Fruit fly (Drosophila melanogaster): ENCODE results near the gene CG13295.

Gene CG13295

DNA sequence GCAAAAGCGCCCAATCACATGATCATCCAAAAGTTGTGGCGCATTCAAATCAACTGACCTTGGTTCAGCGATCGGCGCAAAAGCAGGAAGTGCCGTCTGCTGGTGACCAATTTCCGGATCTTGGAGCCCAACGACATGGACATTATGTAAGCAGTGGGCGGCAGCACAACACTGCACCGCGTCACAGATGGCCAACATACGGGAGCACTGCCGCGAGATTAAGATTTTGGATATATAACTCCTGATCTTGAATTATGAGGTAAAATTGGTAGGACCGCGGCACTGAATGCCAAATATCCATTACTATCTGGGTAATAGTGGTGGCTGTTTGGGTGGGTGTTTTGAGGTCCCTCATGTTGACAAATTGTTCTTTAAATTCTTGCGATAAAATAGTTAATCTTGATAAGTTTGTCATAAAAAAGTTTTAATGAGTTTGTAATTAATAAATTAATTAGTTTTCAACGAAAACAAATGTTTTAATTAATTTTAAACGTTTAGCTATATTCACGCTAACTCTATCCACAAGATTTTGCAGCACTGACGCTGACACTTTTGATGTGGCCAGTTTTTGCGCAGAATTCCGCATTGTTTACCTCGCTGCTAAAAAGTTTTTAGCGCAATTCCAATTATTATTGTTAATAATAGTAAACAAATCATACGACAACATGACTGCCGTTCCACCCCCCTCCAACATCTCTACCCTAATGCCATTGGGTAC, at the start of gene CG13295, which contains the start of gene CG6610 (continued):
- TF ChIP-seq HLH54F (GFP tag; optimal IDR thresholded peaks at IDR 0.05), result peak; percentile 31
- no peak for TF ChIP-seq CG2199 (GFP tag; IDR thresholded peaks at IDR 0.05)
- no peak for TF ChIP-seq cad (GFP tag; optimal IDR thresholded peaks at IDR 0.05)
- peak; percentile 52 for TF ChIP-seq PHDP (tag; optimal IDR thresholded peaks at IDR 0.05)
- no peak for TF ChIP-seq Hr39 (optimal IDR thresholded peaks at IDR 0.05)
- TF ChIP-seq CTCF (GFP tag; optimal IDR thresholded peaks at IDR 0.05), result no peak
- no peak for TF ChIP-seq Elba2 (GFP tag; optimal IDR thresholded peaks at IDR 0.05)
- no peak for TF ChIP-seq CG12104 (GFP tag; optimal IDR thresholded peaks at IDR 0.05)
- no peak for TF ChIP-seq Optix (GFP tag; IDR thresholded peaks at IDR 0.05)
- no peak for TF ChIP-seq CG31224 (GFP tag; IDR thresholded peaks at IDR 0.05)
- peak; percentile 58; the same call in 1 of the 2 replicates for TF ChIP-seq lmd (GFP tag; IDR thresholded peaks at IDR 0.05)
- TF ChIP-seq NfI (GFP tag; optimal IDR thresholded peaks at IDR 0.05), result peak; percentile 61
- TF ChIP-seq pfk (GFP tag; optimal IDR thresholded peaks at IDR 0.05), result no peak
- peak; percentile 66 for TF ChIP-seq Fer3 (tag; optimal IDR thresholded peaks at IDR 0.05)
- TF ChIP-seq NFAT (GFP tag; IDR thresholded peaks at IDR 0.05), result 0 out of 2 replicates have a peak, but pooled peaks have one; percentile 5
- peak; percentile 41 for TF ChIP-seq D19B (GFP tag; optimal IDR thresholded peaks at IDR 0.05)
- TF ChIP-seq crol (GFP tag; IDR thresholded peaks at IDR 0.05), result no peak
- TF ChIP-seq stc (GFP tag; IDR thresholded peaks at IDR 0.05), result no peak
- TF ChIP-seq Sry-δ (GFP tag; optimal IDR thresholded peaks at IDR 0.05), result peak; percentile 22
- no peak for TF ChIP-seq run (tag; optimal IDR thresholded peaks at IDR 0.05)
- TF ChIP-seq Lpt (GFP tag; optimal IDR thresholded peaks at IDR 0.05), result no peak
- TF ChIP-seq Mrtf (GFP tag; IDR thresholded peaks at IDR 0.05), result peak; percentile 55; the same call in 1 of the 3 replicates
- peak; percentile 59 for TF ChIP-seq CG15514 (GFP tag; optimal IDR thresholded peaks at IDR 0.05)
- TF ChIP-seq Bdp1 (GFP tag; optimal IDR thresholded peaks at IDR 0.05), result no peak
- TF ChIP-seq slp2 (GFP tag; optimal IDR thresholded peaks at IDR 0.05), result no peak
- no peak for TF ChIP-seq CG6791 (GFP tag; IDR thresholded peaks at IDR 0.05; ENCODE audit: partially characterized antibody)
- TF ChIP-seq CoRest (tag; optimal IDR thresholded peaks at IDR 0.05), result peak; percentile 83
- TF ChIP-seq h (optimal IDR thresholded peaks at IDR 0.05), result no peak
- TF ChIP-seq Rfx (GFP tag; IDR thresholded peaks at IDR 0.05), result peak; percentile 72
- TF ChIP-seq sob (GFP tag; IDR thresholded peaks at IDR 0.05), result peak; percentile 41; the same call in 1 of the 2 replicates
- no peak for TF ChIP-seq Opbp (GFP tag; IDR thresholded peaks at IDR 0.05; ENCODE audit: partially characterized antibody)
- peak; percentile 37 for TF ChIP-seq Fer1 (GFP tag; optimal IDR thresholded peaks at IDR 0.05)
- peak; percentile 0 for TF ChIP-seq Ets97D (GFP tag; optimal IDR thresholded peaks at IDR 0.05)
- TF ChIP-seq bab2 (GFP tag; optimal IDR thresholded peaks at IDR 0.05), result peak; percentile 27
- TF ChIP-seq Oaz (GFP tag; IDR thresholded peaks at IDR 0.05), result no peak
- no peak for TF ChIP-seq Doc2 (GFP tag; IDR thresholded peaks at IDR 0.05)
- no peak for TF ChIP-seq fru (optimal IDR thresholded peaks at IDR 0.05)
- no peak for TF ChIP-seq CG18764 (GFP tag; optimal IDR thresholded peaks at IDR 0.05)
- no peak for TF ChIP-seq Asciz (GFP tag; optimal IDR thresholded peaks at IDR 0.05)
- no peak for TF ChIP-seq dimm (GFP tag; IDR thresholded peaks at IDR 0.05)
- no peak for TF ChIP-seq CG8944 (GFP tag; optimal IDR thresholded peaks at IDR 0.05)
- TF ChIP-seq CG13775 (GFP tag; optimal IDR thresholded peaks at IDR 0.05), result peak; percentile 66
- TF ChIP-seq HLH3B (GFP tag; IDR thresholded peaks at IDR 0.05), result peak; percentile 27; the same call in 1 of the 2 replicates
- no peak for TF ChIP-seq z (GFP tag; IDR thresholded peaks at IDR 0.05)
- TF ChIP-seq tio (GFP tag; optimal IDR thresholded peaks at IDR 0.05), result peak; percentile 19
- TF ChIP-seq CrebB (tag; optimal IDR thresholded peaks at IDR 0.05), result peak; percentile 23
- TF ChIP-seq sr (GFP tag; IDR thresholded peaks at IDR 0.05), result no peak
- TF ChIP-seq ken (GFP tag; IDR thresholded peaks at IDR 0.05), result peak; percentile 19; the same call in 1 of the 3 replicates
- peak in 1 of 3 experiments; percentile 71 for TF ChIP-seq lola (GFP tag; optimal IDR thresholded peaks at IDR 0.05)
- no peak for TF ChIP-seq CG8478 (optimal IDR thresholded peaks at IDR 0.05)
- peak in 1 of 2 experiments; percentile 25 for TF ChIP-seq crp (GFP tag; optimal IDR thresholded peaks at IDR 0.05)
- peak; percentile 26 for TF ChIP-seq CHES-1-like (GFP tag; optimal IDR thresholded peaks at IDR 0.05)
